Fruit fly (Drosophila melanogaster) whole organism, pupa: ENCODE measurements around the gene Pde6.
A peak's percentile ranks its signal among the peaks of the same experiment; 100 is the strongest.

Experiments
- CG14655 ChIP-seq: fragments of 200-800 bp; sonication (Bioruptor generic); optimal IDR thresholded peaks from 3 replicates; lab custom pipeline; 2017; ENCODE audit warnings: mild to moderate bottlenecking, missing biosample characterization, missing genetic modification reagents, missing genetic modification characterization
- CG15710 ChIP-seq: fragments of 200-800 bp; sonication (Bioruptor generic); optimal IDR thresholded peaks from 2 replicates; lab custom pipeline; 2018; ENCODE audit warnings: missing biosample characterization, mild to moderate bottlenecking, missing genetic modification characterization, moderate library complexity
- CG4496 ChIP-seq: fragments of 200-800 bp; sonication (Bioruptor generic); IDR thresholded peaks from 3 replicates; pipeline ENCODE4 v1.3.6; 2022; ENCODE audit warnings: missing biosample characterization, missing genetic modification characterization
- CG8159 ChIP-seq: fragments of 200-800 bp; sonication (Bioruptor generic); optimal IDR thresholded peaks from 3 replicates; lab custom pipeline; 2018; ENCODE audit warnings: missing biosample characterization, mild to moderate bottlenecking, missing genetic modification characterization, moderate library complexity
- CG8301 ChIP-seq: fragments of 200-800 bp; sonication (Bioruptor generic); optimal IDR thresholded peaks from 2 replicates; lab custom pipeline; 2018; ENCODE audit warnings: missing biosample characterization, mild to moderate bottlenecking, missing genetic modification characterization
- CG9948 ChIP-seq: fragments of 200-800 bp; sonication (Bioruptor generic); optimal IDR thresholded peaks from 2 replicates; lab custom pipeline; 2018; ENCODE audit warnings: missing biosample characterization, mild to moderate bottlenecking, missing genetic modification characterization, moderate library complexity
- D1 ChIP-seq: fragments of 200-800 bp; sonication (Bioruptor generic); optimal IDR thresholded peaks from 2 replicates; lab custom pipeline; 2018; ENCODE audit warnings: missing biosample characterization, mild to moderate bottlenecking, missing genetic modification characterization, moderate library complexity
- EcR ChIP-seq: fragments of 200-800 bp; sonication (Bioruptor generic); optimal IDR thresholded peaks from 3 replicates; lab custom pipeline; 2019; ENCODE audit warnings: missing biosample characterization, missing genetic modification characterization, mild to moderate bottlenecking, moderate library complexity, missing genetic modification reagents

DNA sequence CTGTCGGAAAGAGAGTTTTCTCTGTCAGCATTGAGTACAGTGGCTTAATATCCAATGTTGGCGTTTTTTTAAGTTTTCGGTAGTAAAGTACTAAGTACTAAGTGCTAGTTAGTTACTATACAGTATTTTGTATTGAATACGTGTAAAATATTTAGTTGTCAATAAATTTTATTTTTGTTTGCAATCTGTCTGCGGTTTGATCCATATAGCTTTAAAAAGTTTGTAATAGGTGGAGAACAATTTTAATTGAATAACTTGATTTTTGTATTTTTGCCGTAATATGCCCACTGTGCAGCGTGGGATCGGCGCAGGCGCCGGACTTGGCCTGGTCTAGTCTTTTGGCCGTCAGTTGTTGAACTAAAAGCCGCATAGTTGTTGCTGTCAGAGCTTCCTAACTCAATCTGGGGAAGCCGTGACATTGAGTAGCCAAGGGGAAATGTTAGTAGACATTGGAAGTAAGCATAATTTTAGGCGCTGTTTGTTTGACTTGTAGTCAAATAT is 329 bp upstream of the Pde6 start:
- peak; percentile 67 for TF ChIP-seq CG15710
- peak; percentile 83 for TF ChIP-seq CG14655
- peak; percentile 82 for TF ChIP-seq CG8159 (tag; lab: Kevin White, UChicago)
- no peak for TF ChIP-seq EcR (GFP tag; lab: Kevin White, UChicago)
- TF ChIP-seq CG8301 = peak; percentile 82
- peak; percentile 78; the same call in 2 of the 3 replicates for TF ChIP-seq CG4496 (GFP tag; lab: Robert Waterston, UW)
- peak; percentile 67 for TF ChIP-seq CG9948 (tag; lab: Kevin White, UChicago)
- TF ChIP-seq D1 (tag; lab: Kevin White, UChicago) = no peak
